Fruit fly (Drosophila melanogaster): Measurements from ENCODE around the gene muc.

Gene muc

dm6 chr2L:7434737-7435356 is 8.2 kb downstream of the muc start (continued):
- TF ChIP-seq Camta (GFP tag; optimal IDR thresholded peaks at IDR 0.05) (no peak), vfl (GFP tag; optimal IDR thresholded peaks at IDR 0.05) (no peak), maf-S (GFP tag; optimal IDR thresholded peaks at IDR 0.05) (no peak), CrebB (tag; optimal IDR thresholded peaks at IDR 0.05) (peak; percentile 29), CG2120 (GFP tag; optimal IDR thresholded peaks at IDR 0.05) (peak; percentile 28), PHDP (tag; optimal IDR thresholded peaks at IDR 0.05) (peak; percentile 43), Side (GFP tag; optimal IDR thresholded peaks at IDR 0.05) (no peak), H15 (GFP tag; IDR thresholded peaks at IDR 0.05) (no peak), CG12071 (GFP tag; optimal IDR thresholded peaks at IDR 0.05) (no peak), CG11696 (GFP tag; IDR thresholded peaks at IDR 0.05) (no peak), Kr (GFP tag; optimal IDR thresholded peaks at IDR 0.05) (no peak), crc (GFP tag; optimal IDR thresholded peaks at IDR 0.05) (no peak), crol (GFP tag; IDR thresholded peaks at IDR 0.05) (no peak), bowl (GFP tag; IDR thresholded peaks at IDR 0.05) (0 out of 2 replicates have a peak, but pooled peaks have one; percentile 32), lov (optimal IDR thresholded peaks at IDR 0.05) (no peak), lov (GFP tag; IDR thresholded peaks at IDR 0.05) (no peak), lilli (GFP tag; optimal IDR thresholded peaks at IDR 0.05) (no peak), CG2678 (tag; optimal IDR thresholded peaks at IDR 0.05) (peak; percentile 66), HmgD (GFP tag; optimal IDR thresholded peaks at IDR 0.05) (no peak), E2f2 (GFP tag; IDR thresholded peaks at IDR 0.05) (peak; percentile 35; the same call in 1 of the 2 replicates), Xbp1 (GFP tag; optimal IDR thresholded peaks at IDR 0.05) (peak; percentile 66), HLH3B (GFP tag; IDR thresholded peaks at IDR 0.05) (peak; percentile 68), CG16815 (GFP tag; optimal IDR thresholded peaks at IDR 0.05) (no peak), inv (GFP tag; IDR thresholded peaks at IDR 0.05; ENCODE audit: partially characterized antibody) (no peak), Lpt (GFP tag; optimal IDR thresholded peaks at IDR 0.05) (no peak), kay (GFP tag; optimal IDR thresholded peaks at IDR 0.05) (no peak), CG12744 (GFP tag; optimal IDR thresholded peaks at IDR 0.05) (no peak), nmo (GFP tag; optimal IDR thresholded peaks at IDR 0.05) (no peak), NfI (GFP tag; optimal IDR thresholded peaks at IDR 0.05) (no peak), CG8924 (tag; optimal IDR thresholded peaks at IDR 0.05) (peak; percentile 61), chinmo (GFP tag; IDR thresholded peaks at IDR 0.05; ENCODE audit: partially characterized antibody) (no peak), CG15601 (tag; optimal IDR thresholded peaks at IDR 0.05) (peak; percentile 21), unpg (GFP tag; optimal IDR thresholded peaks at IDR 0.05) (peak; percentile 8), CG12219 (GFP tag; optimal IDR thresholded peaks at IDR 0.05) (peak; percentile 9), Dbx (GFP tag; IDR thresholded peaks at IDR 0.05) (peak; percentile 52; the same call in 2 of the 3 replicates), Oli (tag; optimal IDR thresholded peaks at IDR 0.05) (no peak), Hsf (GFP tag; optimal IDR thresholded peaks at IDR 0.05) (no peak), ro (GFP tag; IDR thresholded peaks at IDR 0.05) (no peak), ken (GFP tag; IDR thresholded peaks at IDR 0.05) (peak; percentile 5; the same call in 1 of the 3 replicates), CG4360 (GFP tag; IDR thresholded peaks at IDR 0.05) (no peak), Hr39 (optimal IDR thresholded peaks at IDR 0.05) (no peak), Dip3 (GFP tag; optimal IDR thresholded peaks at IDR 0.05) (no peak), esg (GFP tag; conservative IDR thresholded peaks at IDR 0.05) (peak; percentile 33; the same call in 1 of the 2 replicates), Mad (GFP tag; optimal IDR thresholded peaks at IDR 0.05) (no peak), Doc2 (GFP tag; IDR thresholded peaks at IDR 0.05) (no peak), CG5953 (GFP tag; IDR thresholded peaks at IDR 0.05) (no peak), mirr (GFP tag; optimal IDR thresholded peaks at IDR 0.05) (no peak), Doc3 (GFP tag; IDR thresholded peaks at IDR 0.05; ENCODE audit: partially characterized antibody) (no peak), CG6854 (GFP tag; optimal IDR thresholded peaks at IDR 0.05) (peak; percentile 63), Blimp-1 (GFP tag; optimal IDR thresholded peaks at IDR 0.05) (peak; percentile 36), vvl (GFP tag; IDR thresholded peaks at IDR 0.05) (peak; percentile 78), Aef1 (GFP tag; IDR thresholded peaks at IDR 0.05) (no peak; the same call in 2 of the 3 replicates)

Measured in whole organism, embryonic.